Worm (Caenorhabditis elegans): ENCODE data around the gene K02F6.6.

ce11 chrII:2553030-2553429 lies 22.4 kb downstream of the K02F6.6 start:
- TF ChIP-seq F33H1.4 (GFP tag; IDR thresholded peaks at IDR 0.05) (no peak), ztf-18 (tag; optimal IDR thresholded peaks at IDR 0.05) (no peak), sdz-38 (tag; optimal IDR thresholded peaks at IDR 0.05) (no peak), zim-3 (tag; optimal IDR thresholded peaks at IDR 0.05) (no peak), unc-62 (GFP tag; optimal IDR thresholded peaks at IDR 0.05) (no peak), bed-1 (GFP tag; IDR thresholded peaks at IDR 0.05) (no peak), ekl-4 (GFP tag; IDR thresholded peaks at IDR 0.05) (no peak), snpc-4 (GFP tag; optimal IDR thresholded peaks at IDR 0.05) (no peak), snpc-4 (tag; optimal IDR thresholded peaks at IDR 0.05) (no peak), T26A5.8 (tag; optimal IDR thresholded peaks at IDR 0.05) (no peak), dpl-1 (GFP tag; optimal IDR thresholded peaks at IDR 0.05) (no peak)
